Worm (Caenorhabditis elegans) whole organism, L2 larva: Measurements from ENCODE around the gene Y43F8B.17.

Source experiments
- ama-1 ChIP-seq: fragments of 150-350 bp; optimal IDR thresholded peaks from 2 replicates; lab custom pipeline; 2018; ENCODE audit warnings: inconsistent platforms
- fos-1 ChIP-seq: fragments of 150-350 bp; optimal IDR thresholded peaks from 2 replicates; lab custom pipeline; 2014; ENCODE audit warnings: missing biosample characterization, missing genetic modification characterization
- lin-13 ChIP-seq: fragments of 150-350 bp; optimal IDR thresholded peaks from 2 replicates; lab custom pipeline; 2014; ENCODE audit warnings: missing biosample characterization, missing genetic modification reagents, missing genetic modification characterization
- skn-1 ChIP-seq: sonication (generic microtip); optimal IDR thresholded peaks from 2 replicates; lab custom pipeline; 2017; ENCODE audit warnings: missing biosample characterization, missing genetic modification characterization
- snpc-4 ChIP-seq: fragments of 150-350 bp; optimal IDR thresholded peaks from 2 replicates; lab custom pipeline; 2014; ENCODE audit warnings: missing biosample characterization, missing genetic modification characterization
- zag-1 ChIP-seq: fragments of 150-350 bp; optimal IDR thresholded peaks from 2 replicates; lab custom pipeline; 2014; ENCODE audit warnings: missing biosample characterization, missing genetic modification characterization

DNA sequence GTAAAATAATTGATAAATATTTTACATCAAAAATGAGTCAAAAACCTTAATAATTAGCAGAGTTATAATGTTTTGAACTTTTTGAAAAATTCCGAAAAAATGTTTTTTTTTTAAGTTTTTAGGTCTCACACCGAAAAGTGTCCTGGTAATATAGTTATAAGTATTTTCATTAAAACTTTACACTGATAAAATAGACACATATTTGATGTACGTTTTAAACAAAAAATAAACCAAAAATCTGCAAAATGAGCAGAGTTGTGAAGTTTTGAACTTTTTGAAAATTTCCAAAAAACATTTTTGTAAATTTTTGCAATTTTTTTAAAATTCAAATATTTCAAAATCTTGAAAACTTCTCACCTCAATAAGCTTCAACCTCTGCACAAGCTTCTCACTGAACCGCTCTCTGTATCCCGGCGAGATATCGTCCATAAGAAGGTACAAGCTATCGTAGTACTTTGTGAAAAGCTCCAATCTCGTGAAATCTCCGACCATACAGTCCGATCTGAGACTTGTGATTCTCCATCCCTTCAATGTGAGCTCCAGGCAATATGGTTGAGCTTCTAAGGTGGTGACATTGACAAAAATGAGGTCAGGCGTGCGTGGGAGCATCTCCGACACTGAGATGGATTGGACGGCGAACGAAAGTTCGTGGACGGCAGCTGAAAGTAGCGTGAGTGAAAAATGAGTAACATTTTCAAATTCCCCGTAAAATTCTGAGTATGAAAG is 36.2 kb downstream of the Y43F8B.17 start:
- TF ChIP-seq lin-13 (GFP tag; lab: Kevin White, UChicago) (no peak), fos-1 (tag; lab: Kevin White, UChicago) (no peak), ama-1 (lab: Kevin White, UChicago) (peak; percentile 52), snpc-4 (tag; lab: Kevin White, UChicago) (no peak), zag-1 (tag; lab: Kevin White, UChicago) (no peak), skn-1 (tag; lab: Kevin White, UChicago) (no peak)
